Fruit fly (Drosophila melanogaster): Measurements from ENCODE around the gene CG33702.

The CG33702 gene

DNA sequence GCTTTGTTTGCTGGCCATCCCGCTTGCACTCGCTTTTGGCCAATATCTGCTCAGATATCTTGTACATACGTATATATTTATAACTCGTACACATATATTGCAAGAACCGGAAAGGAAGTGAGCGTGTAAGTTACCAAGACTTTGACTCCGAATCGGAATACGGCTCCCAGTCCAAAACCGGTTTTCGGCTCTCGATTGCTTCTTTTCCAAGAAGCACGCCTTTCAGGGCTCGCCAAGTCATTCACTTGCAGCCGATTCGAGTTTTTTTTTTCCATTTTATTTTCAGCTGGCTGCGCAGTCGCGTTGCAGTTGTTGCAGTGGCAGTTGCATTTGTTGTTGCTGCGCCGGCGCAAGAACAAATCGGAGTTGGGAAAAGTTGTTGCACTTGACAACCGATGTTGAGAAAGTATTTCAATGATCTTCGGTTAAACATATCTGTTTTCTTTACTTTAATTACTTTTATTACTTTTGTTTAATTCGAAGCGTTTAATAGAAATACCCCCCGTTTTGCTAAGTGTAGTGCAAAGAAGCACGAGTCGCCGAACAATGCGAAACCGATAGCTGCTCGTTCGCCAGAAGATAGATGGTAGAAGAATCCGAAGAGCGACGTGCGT, 36.6 kb upstream of the CG33702 start:
- TF ChIP-seq bab1 (GFP tag; optimal IDR thresholded peaks at IDR 0.05) (no peak), kay (GFP tag; ENCODE audit: borderline replicate concordance) (no peak), CG7101 (tag; optimal IDR thresholded peaks at IDR 0.05) (no peak), ovo (GFP tag; optimal IDR thresholded peaks at IDR 0.05) (no peak), Crg-1 (GFP tag; optimal IDR thresholded peaks at IDR 0.05) (no peak), tj (GFP tag; optimal IDR thresholded peaks at IDR 0.05) (no peak), CG7045 (GFP tag; optimal IDR thresholded peaks at IDR 0.05) (no peak), CG33017 (tag; optimal IDR thresholded peaks at IDR 0.05) (no peak), Hr96 (GFP tag; optimal IDR thresholded peaks at IDR 0.05) (no peak), toe (GFP tag; optimal IDR thresholded peaks at IDR 0.05) (no peak), pad (GFP tag; optimal IDR thresholded peaks at IDR 0.05) (no peak)

DNA sequence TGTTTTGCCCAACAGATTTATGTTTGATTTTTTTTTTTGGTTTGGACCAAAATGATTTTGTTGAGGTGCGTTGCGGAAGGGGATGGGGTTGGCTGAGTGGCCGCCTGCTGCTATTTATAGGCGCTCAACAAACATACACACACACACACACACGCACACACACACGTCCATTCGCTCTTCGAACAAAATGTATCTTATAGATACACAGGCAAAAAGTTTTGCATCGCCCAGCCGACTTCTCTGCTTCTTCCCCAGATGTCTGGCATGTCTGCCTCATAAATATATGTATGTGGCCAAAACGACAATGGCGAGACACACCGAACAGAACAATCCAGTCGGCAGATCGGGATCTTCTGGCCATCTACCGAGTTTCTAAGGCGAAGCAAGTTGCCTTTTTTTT, 35.6 kb upstream of the CG33702 start:
- TF ChIP-seq CG7101 (tag; optimal IDR thresholded peaks at IDR 0.05) (no peak), CG14711 (tag; optimal IDR thresholded peaks at IDR 0.05) (no peak), CG12768 (GFP tag; optimal IDR thresholded peaks at IDR 0.05) (no peak), Mnt (GFP tag; optimal IDR thresholded peaks at IDR 0.05) (no peak), bab1 (GFP tag; optimal IDR thresholded peaks at IDR 0.05) (no peak), CG11617 (GFP tag; optimal IDR thresholded peaks at IDR 0.05) (no peak), kay (GFP tag; ENCODE audit: borderline replicate concordance) (no peak), Hr96 (GFP tag; optimal IDR thresholded peaks at IDR 0.05) (no peak), tj (GFP tag; optimal IDR thresholded peaks at IDR 0.05) (no peak), cic (GFP tag; optimal IDR thresholded peaks at IDR 0.05) (no peak)

DNA sequence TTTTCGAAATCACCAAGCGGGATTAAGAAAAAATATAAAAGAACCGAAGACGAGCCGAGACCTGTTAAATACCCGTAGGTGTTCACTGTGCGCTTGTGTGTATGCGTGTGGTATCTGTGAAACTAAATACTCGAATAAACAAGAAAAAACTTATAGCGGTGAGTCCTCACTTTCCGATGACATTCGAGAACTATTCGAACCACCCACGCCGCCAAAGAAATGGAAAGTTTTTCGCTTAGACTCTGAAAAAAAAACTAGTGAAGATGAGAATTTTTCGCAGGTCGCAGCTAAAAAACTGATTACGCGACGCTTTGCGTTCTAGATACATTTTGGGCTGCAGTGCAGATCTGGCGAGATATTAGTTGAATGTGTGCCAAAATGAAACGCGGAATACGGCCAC, 34.7 kb upstream of the CG33702 start:
- TF ChIP-seq CG11617 (GFP tag; optimal IDR thresholded peaks at IDR 0.05): no peak
- TF ChIP-seq tj (GFP tag; optimal IDR thresholded peaks at IDR 0.05): peak; percentile 78

DNA sequence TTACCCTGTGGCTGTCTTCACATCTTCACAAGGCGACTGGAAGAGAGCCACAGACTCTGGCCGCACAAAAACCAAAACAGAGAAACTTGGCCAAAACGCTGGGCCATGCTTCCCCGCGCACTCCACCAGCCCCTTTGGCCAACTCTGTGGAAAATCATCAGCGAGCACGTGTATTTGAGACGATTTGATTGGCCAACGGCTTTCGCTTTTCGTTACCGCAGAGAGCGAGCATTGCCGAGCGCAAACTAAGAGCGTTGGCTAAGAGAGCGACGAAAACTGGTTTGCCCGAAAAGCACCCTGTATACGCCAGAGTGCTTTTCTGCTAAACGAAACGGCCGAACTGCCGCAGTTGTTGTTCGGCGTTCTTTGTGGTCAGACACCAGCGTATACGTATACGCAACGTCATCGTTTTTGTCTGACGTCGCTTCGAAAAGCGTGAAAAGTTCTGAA, 33.7 kb upstream of the CG33702 start, which contains the start of gene CG42673:
CG42673 (plus strand) TSS at position 346 of the 450 bp plus-strand sequence.
- peak; percentile 10 for TF ChIP-seq Clk (GFP tag; optimal IDR thresholded peaks at IDR 0.05)
- no peak for TF ChIP-seq Crg-1 (GFP tag; optimal IDR thresholded peaks at IDR 0.05)
- TF ChIP-seq CG7101 (tag; optimal IDR thresholded peaks at IDR 0.05): no peak
- TF ChIP-seq tj (GFP tag; optimal IDR thresholded peaks at IDR 0.05): peak; percentile 63
- peak; percentile 93 for TF ChIP-seq Mnt (GFP tag; optimal IDR thresholded peaks at IDR 0.05)
- no peak for TF ChIP-seq cic (GFP tag; optimal IDR thresholded peaks at IDR 0.05)
- TF ChIP-seq CG33017 (tag; optimal IDR thresholded peaks at IDR 0.05): no peak
- no peak for TF ChIP-seq Hr96 (GFP tag; optimal IDR thresholded peaks at IDR 0.05)
- no peak for TF ChIP-seq CG1620 (GFP tag; optimal IDR thresholded peaks at IDR 0.05)

DNA sequence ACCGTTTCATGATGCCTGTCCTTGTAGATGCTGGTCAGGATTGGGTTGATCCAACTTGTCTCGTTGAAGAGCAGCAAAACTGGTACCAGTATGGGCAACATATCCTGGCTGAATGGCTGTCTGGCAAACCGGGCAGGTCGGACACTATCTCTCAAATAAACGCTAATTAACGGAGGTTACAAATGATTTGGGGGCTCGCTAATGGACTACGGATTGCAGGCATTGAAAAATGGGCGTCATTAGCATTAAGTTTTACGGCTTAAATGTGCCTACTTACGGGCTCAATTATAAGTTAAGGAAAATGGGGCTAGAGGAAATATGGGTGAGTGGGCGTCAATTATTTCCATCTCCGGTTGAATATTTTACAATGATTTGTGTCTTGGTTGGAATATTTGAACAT, 30.7 kb upstream of the CG33702 start, which contains the start of gene Ir67a:
Ir67a (minus strand) TSS at position 101 of the 400 bp plus-strand sequence.
- TF ChIP-seq CG7101 (tag; optimal IDR thresholded peaks at IDR 0.05) (no peak), CG14711 (tag; optimal IDR thresholded peaks at IDR 0.05) (no peak), tj (GFP tag; optimal IDR thresholded peaks at IDR 0.05) (no peak), kay (GFP tag; ENCODE audit: borderline replicate concordance) (no peak), cic (GFP tag; optimal IDR thresholded peaks at IDR 0.05) (no peak)

DNA sequence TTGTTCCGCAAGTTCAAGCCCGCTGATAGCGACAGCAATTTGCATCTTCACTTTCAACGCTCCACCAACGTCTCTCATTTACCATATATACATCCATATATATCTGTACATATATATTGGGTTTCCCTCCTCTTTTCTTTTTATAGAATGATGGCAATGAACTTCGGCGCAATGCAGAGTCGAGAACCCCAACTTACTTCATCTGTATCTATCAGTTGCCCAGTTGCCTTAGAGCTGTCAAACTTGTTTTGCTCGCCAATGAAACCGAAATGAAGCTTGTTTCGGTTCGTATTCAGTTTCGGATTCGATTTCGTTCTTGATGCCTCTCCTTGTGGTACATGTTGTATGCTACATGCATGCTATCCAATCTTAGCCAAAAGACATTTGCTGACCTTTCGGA, 15.6 kb upstream of the CG33702 start, which contains the start of gene Or67a:
Or67a (plus strand) TSS at position 233 of the 400 bp plus-strand sequence.
- TF ChIP-seq CG7101 (tag; optimal IDR thresholded peaks at IDR 0.05) (no peak), CG12768 (GFP tag; optimal IDR thresholded peaks at IDR 0.05) (no peak), pad (GFP tag; optimal IDR thresholded peaks at IDR 0.05) (no peak), Mnt (GFP tag; optimal IDR thresholded peaks at IDR 0.05) (no peak), cic (GFP tag; optimal IDR thresholded peaks at IDR 0.05) (no peak), Hr96 (GFP tag; optimal IDR thresholded peaks at IDR 0.05) (no peak), tj (GFP tag; optimal IDR thresholded peaks at IDR 0.05) (no peak), cnc (optimal IDR thresholded peaks at IDR 0.05) (no peak), CG33017 (tag; optimal IDR thresholded peaks at IDR 0.05) (no peak), CG7045 (GFP tag; optimal IDR thresholded peaks at IDR 0.05) (no peak), kay (GFP tag; ENCODE audit: borderline replicate concordance) (no peak), Crg-1 (GFP tag; optimal IDR thresholded peaks at IDR 0.05) (no peak), CG14711 (tag; optimal IDR thresholded peaks at IDR 0.05) (no peak), Clk (GFP tag; optimal IDR thresholded peaks at IDR 0.05) (no peak), CG1620 (GFP tag; optimal IDR thresholded peaks at IDR 0.05) (no peak), ovo (GFP tag; optimal IDR thresholded peaks at IDR 0.05) (no peak), bab1 (GFP tag; optimal IDR thresholded peaks at IDR 0.05) (no peak), CG5204 (GFP tag; optimal IDR thresholded peaks at IDR 0.05) (no peak), toe (GFP tag; optimal IDR thresholded peaks at IDR 0.05) (no peak)

DNA sequence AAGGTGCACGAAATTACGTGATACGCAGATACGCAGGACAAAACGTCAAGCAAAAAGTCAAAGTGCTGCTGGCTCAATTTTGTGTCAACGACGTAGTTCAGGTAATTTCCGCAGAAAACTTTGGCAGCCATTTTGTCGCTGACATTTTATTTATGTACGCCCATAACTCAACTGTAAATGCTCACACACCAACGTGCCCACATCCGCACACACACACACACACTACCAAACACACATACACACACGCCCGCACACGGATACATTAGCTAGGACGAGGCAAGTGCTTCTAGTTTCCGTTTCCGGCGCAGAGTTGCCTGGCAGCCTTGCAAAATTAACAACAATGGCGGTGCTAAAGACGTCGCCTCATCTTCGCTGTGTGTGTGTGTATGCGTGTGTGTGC, 12.2 kb upstream of the CG33702 start, which contains the start of gene CG33700:
CG33700 (minus strand) TSS at position 101 of the 400 bp plus-strand sequence.
- TF ChIP-seq pad (GFP tag; optimal IDR thresholded peaks at IDR 0.05) (no peak), ovo (GFP tag; optimal IDR thresholded peaks at IDR 0.05) (no peak), CG7101 (tag; optimal IDR thresholded peaks at IDR 0.05) (no peak), Crg-1 (GFP tag; optimal IDR thresholded peaks at IDR 0.05) (no peak), kay (GFP tag; ENCODE audit: borderline replicate concordance) (no peak), Mnt (GFP tag; optimal IDR thresholded peaks at IDR 0.05) (no peak), CG7045 (GFP tag; optimal IDR thresholded peaks at IDR 0.05) (no peak), Clk (GFP tag; optimal IDR thresholded peaks at IDR 0.05) (no peak), CG12768 (GFP tag; optimal IDR thresholded peaks at IDR 0.05) (no peak), toe (GFP tag; optimal IDR thresholded peaks at IDR 0.05) (no peak), bab1 (GFP tag; optimal IDR thresholded peaks at IDR 0.05) (no peak), cic (GFP tag; optimal IDR thresholded peaks at IDR 0.05) (no peak), CG5204 (GFP tag; optimal IDR thresholded peaks at IDR 0.05) (no peak), CG1620 (GFP tag; optimal IDR thresholded peaks at IDR 0.05) (no peak), CG33017 (tag; optimal IDR thresholded peaks at IDR 0.05) (no peak)
